Fruit fly (Drosophila melanogaster) whole organism, embryonic: ENCODE data around the gene CG33124.

ENCODE experiments used
- Adf1 ChIP-seq: fragments of 200-800 bp; sonication (Bioruptor generic); IDR thresholded peaks from 2 replicates; pipeline ENCODE4 v1.3.6; 2022; ENCODE audit warnings: missing biosample characterization, missing genetic modification characterization
- Atf6 ChIP-seq: fragments of 200-800 bp; sonication (Bioruptor generic); IDR thresholded peaks from 2 replicates; pipeline ENCODE4 v1.3.6; 2022; ENCODE audit warnings: missing biosample characterization, missing genetic modification characterization
- Bgb ChIP-seq: fragments of 200-800 bp; sonication (Bioruptor generic); IDR thresholded peaks from 2 replicates; pipeline ENCODE4 v1.3.6; 2022; ENCODE audit warnings: missing biosample characterization, missing genetic modification characterization; ENCODE audit not compliant: partially characterized antibody
- CG10543 ChIP-seq: fragments of 200-800 bp; sonication (Bioruptor generic); optimal IDR thresholded peaks from 3 replicates; lab custom pipeline; 2017; ENCODE audit warnings: missing biosample characterization, mild to moderate bottlenecking, missing genetic modification characterization, moderate library complexity
- CG10654 ChIP-seq: fragments of 200-800 bp; sonication (Bioruptor generic); optimal IDR thresholded peaks from 2 replicates; lab custom pipeline; 2016; ENCODE audit warnings: missing biosample characterization, missing genetic modification characterization
- CG11695 ChIP-seq: fragments of 200-800 bp; sonication (Bioruptor generic); IDR thresholded peaks from 3 replicates; pipeline ENCODE4 v1.3.6; 2022; ENCODE audit warnings: missing biosample characterization, missing genetic modification characterization
- CG15269 ChIP-seq: fragments of 200-800 bp; sonication (Bioruptor generic); optimal IDR thresholded peaks from 2 replicates; lab custom pipeline; 2018; ENCODE audit warnings: missing biosample characterization, mild to moderate bottlenecking, missing genetic modification characterization, moderate library complexity
- CG17359 ChIP-seq: fragments of 200-800 bp; sonication (Bioruptor generic); optimal IDR thresholded peaks from 3 replicates; lab custom pipeline; 2018; ENCODE audit warnings: missing biosample characterization, mild to moderate bottlenecking, missing genetic modification characterization, moderate library complexity
- CG17802 ChIP-seq: fragments of 200-800 bp; sonication (Bioruptor generic); optimal IDR thresholded peaks from 2 replicates; lab custom pipeline; 2018; ENCODE audit warnings: missing biosample characterization, mild to moderate bottlenecking, missing genetic modification characterization, moderate library complexity
- CG18262 ChIP-seq: fragments of 200-800 bp; optimal IDR thresholded peaks from 3 replicates; lab custom pipeline; 2019; ENCODE audit warnings: missing biosample characterization, mild to moderate bottlenecking, missing genetic modification characterization, moderate library complexity
- CG2129 ChIP-seq: fragments of 200-800 bp; sonication (Bioruptor generic); IDR thresholded peaks from 2 replicates; pipeline ENCODE4 v1.3.6; 2022; ENCODE audit warnings: missing biosample characterization, missing genetic modification characterization; ENCODE audit not compliant: partially characterized antibody
- CG2678 ChIP-seq: fragments of 200-800 bp; sonication (Bioruptor generic); optimal IDR thresholded peaks from 3 replicates; lab custom pipeline; 2019; ENCODE audit warnings: missing biosample characterization, mild to moderate bottlenecking, missing genetic modification characterization, moderate library complexity
- CG32772 ChIP-seq: fragments of 200-800 bp; sonication (Bioruptor generic); IDR thresholded peaks from 2 replicates; pipeline ENCODE4 v1.3.6; 2022; ENCODE audit warnings: missing biosample characterization, missing genetic modification characterization
- CG4282 ChIP-seq: fragments of 200-800 bp; sonication (Bioruptor generic); optimal IDR thresholded peaks from 2 replicates; lab custom pipeline; 2016; ENCODE audit warnings: missing biosample characterization, missing genetic modification characterization
- CG4424 ChIP-seq: fragments of 200-800 bp; sonication (Bioruptor generic); optimal IDR thresholded peaks from 3 replicates; lab custom pipeline; 2016; ENCODE audit warnings: missing biosample characterization, missing genetic modification characterization
- CG7786 ChIP-seq: fragments of 200-800 bp; sonication (Bioruptor generic); optimal IDR thresholded peaks from 2 replicates; lab custom pipeline; 2016; ENCODE audit warnings: missing biosample characterization, missing genetic modification characterization
- CG7963 ChIP-seq: fragments of 200-800 bp; sonication (Bioruptor generic); IDR thresholded peaks from 3 replicates; pipeline ENCODE4 v1.3.6; 2022; ENCODE audit warnings: missing biosample characterization, missing genetic modification characterization; ENCODE audit not compliant: partially characterized antibody
- CG8944 ChIP-seq: fragments of 200-800 bp; sonication (Bioruptor generic); optimal IDR thresholded peaks from 3 replicates; lab custom pipeline; 2016; ENCODE audit warnings: missing biosample characterization, missing genetic modification characterization
- Dfd ChIP-seq, 2 experiments: fragments of >200 bp; optimal IDR thresholded peaks; 2 replicates each; lab custom pipeline; 2017; ENCODE audit warnings: missing biosample characterization in 2 of 2, missing genetic modification characterization in 2 of 2
- Dip3 ChIP-seq: fragments of 200-800 bp; sonication (Bioruptor generic); optimal IDR thresholded peaks from 3 replicates; lab custom pipeline; 2016; ENCODE audit warnings: missing biosample characterization, missing genetic modification characterization
- MTF-1 ChIP-seq: fragments of 200-800 bp; sonication (Bioruptor generic); optimal IDR thresholded peaks from 2 replicates; lab custom pipeline; 2018; ENCODE audit warnings: missing biosample characterization, mild to moderate bottlenecking, missing genetic modification characterization, borderline replicate concordance
- Med ChIP-seq: fragments of 200-800 bp; sonication (Bioruptor generic); peaks from one replicate; lab custom pipeline; 2016; ENCODE audit warnings: missing biosample characterization, missing genetic modification characterization, mild to moderate bottlenecking, inconsistent platforms, moderate library complexity
- Mrtf ChIP-seq: fragments of 200-800 bp; sonication (Bioruptor generic); IDR thresholded peaks from 3 replicates; pipeline ENCODE4 v1.3.6; 2022; ENCODE audit warnings: missing biosample characterization, missing genetic modification characterization
- NC2β ChIP-seq: fragments of 200-800 bp; sonication (Bioruptor generic); optimal IDR thresholded peaks from 2 replicates; lab custom pipeline; 2016; ENCODE audit warnings: missing biosample characterization, missing genetic modification characterization
- NFAT ChIP-seq: fragments of 200-800 bp; sonication (Bioruptor generic); IDR thresholded peaks from 2 replicates; pipeline ENCODE4 v1.3.6; 2022; ENCODE audit warnings: missing biosample characterization, missing genetic modification characterization
- NfI ChIP-seq: fragments of 200-800 bp; sonication (Bioruptor generic); optimal IDR thresholded peaks from 3 replicates; lab custom pipeline; 2018; ENCODE audit warnings: missing biosample characterization, mild to moderate bottlenecking, missing genetic modification characterization, moderate library complexity
- Pdp1 ChIP-seq, 2 experiments: fragments of 200-800 bp; sonication (Bioruptor generic); optimal IDR thresholded peaks; 3 replicates each; lab custom pipeline; 2016; ENCODE audit warnings: missing biosample characterization in 2 of 2, missing genetic modification characterization in 2 of 2, mild to moderate bottlenecking in 1 of 2, moderate library complexity in 1 of 2
- Sox100B ChIP-seq: fragments of 200-800 bp; sonication (Bioruptor generic); optimal IDR thresholded peaks from 3 replicates; lab custom pipeline; 2018; ENCODE audit warnings: missing biosample characterization, mild to moderate bottlenecking, missing genetic modification characterization
- Sry-β ChIP-seq: fragments of 200-800 bp; sonication (Bioruptor generic); optimal IDR thresholded peaks from 2 replicates; lab custom pipeline; 2018; ENCODE audit warnings: missing biosample characterization, mild to moderate bottlenecking, missing genetic modification characterization, moderate library complexity
- YL-1 ChIP-seq: fragments of 200-800 bp; sonication (Bioruptor generic); optimal IDR thresholded peaks from 3 replicates; lab custom pipeline; 2017; ENCODE audit warnings: missing biosample characterization, mild to moderate bottlenecking, missing genetic modification characterization
- cas ChIP-seq: fragments of 200-800 bp; sonication (Bioruptor generic); IDR thresholded peaks from 2 replicates; pipeline ENCODE4 v1.3.6; 2022; ENCODE audit warnings: missing biosample characterization, missing genetic modification characterization
- chinmo ChIP-seq: fragments of 200-800 bp; sonication (Bioruptor generic); IDR thresholded peaks from 4 replicates; pipeline ENCODE4 v1.3.6; 2022; ENCODE audit warnings: missing biosample characterization, missing genetic modification characterization; ENCODE audit not compliant: partially characterized antibody
- corto ChIP-seq: fragments of 200-800 bp; sonication (Bioruptor generic); optimal IDR thresholded peaks from 2 replicates; lab custom pipeline; 2016; ENCODE audit warnings: missing biosample characterization, mild to moderate bottlenecking, missing genetic modification characterization, moderate library complexity
- disco-r ChIP-seq: fragments of 200-800 bp; sonication (Bioruptor generic); optimal IDR thresholded peaks from 2 replicates; lab custom pipeline; 2016; ENCODE audit warnings: missing biosample characterization, missing genetic modification characterization
- fru ChIP-seq: fragments of >200 bp; optimal IDR thresholded peaks from 2 replicates; lab custom pipeline; 2017
- grau ChIP-seq: fragments of 200-800 bp; optimal IDR thresholded peaks from 3 replicates; lab custom pipeline; 2019; ENCODE audit warnings: missing biosample characterization, mild to moderate bottlenecking, missing genetic modification characterization, moderate library complexity
- her ChIP-seq: fragments of 200-800 bp; sonication (Bioruptor generic); optimal IDR thresholded peaks from 2 replicates; lab custom pipeline; 2016; ENCODE audit warnings: missing biosample characterization, missing genetic modification characterization
- kah ChIP-seq: fragments of 200-800 bp; sonication (Bioruptor generic); optimal IDR thresholded peaks from 2 replicates; lab custom pipeline; 2018; ENCODE audit warnings: missing biosample characterization, mild to moderate bottlenecking, missing genetic modification characterization
- onecut ChIP-seq: fragments of 200-800 bp; sonication (Bioruptor generic); IDR thresholded peaks from 2 replicates; pipeline ENCODE4 v1.3.6; 2022; ENCODE audit warnings: missing biosample characterization, missing genetic modification characterization
- otp ChIP-seq: fragments of 200-800 bp; sonication (Bioruptor generic); IDR thresholded peaks from 3 replicates; pipeline ENCODE4, ENCODE4 v1.3.6; 2022; ENCODE audit warnings: missing biosample characterization, missing genetic modification characterization
- pnt ChIP-seq: fragments of 200-800 bp; sonication (Bioruptor generic); optimal IDR thresholded peaks from 3 replicates; lab custom pipeline; 2016; ENCODE audit warnings: missing biosample characterization, missing genetic modification characterization
- prd ChIP-seq, 3 experiments: fragments of >200 bp in 2 of 3; fragments of 200-800 bp in 1 of 3; sonication (Bioruptor generic) in 1 of 3; optimal IDR thresholded peaks in 2 of 3; IDR thresholded peaks in 1 of 3; 2 replicates in 2 of 3; 3 replicates in 1 of 3; pipeline versions ENCODE4 v1.3.6 to Lab custom; 2017 to 2022; ENCODE audit warnings: missing biosample characterization in 1 of 3, missing genetic modification characterization in 1 of 3
- sim ChIP-seq: fragments of 200-800 bp; sonication (Bioruptor generic); IDR thresholded peaks from 2 replicates; pipeline ENCODE4 v1.3.6; 2022; ENCODE audit warnings: missing biosample characterization, missing genetic modification characterization
- so ChIP-seq: fragments of 200-800 bp; sonication (Bioruptor generic); IDR thresholded peaks from 3 replicates; pipeline ENCODE4 v1.3.6; 2022; ENCODE audit warnings: missing biosample characterization, missing genetic modification characterization
- stc ChIP-seq: fragments of 200-800 bp; sonication (Bioruptor generic); IDR thresholded peaks from 2 replicates; pipeline ENCODE4 v1.3.6; 2022; ENCODE audit warnings: missing biosample characterization, missing genetic modification characterization
- tna ChIP-seq: fragments of 200-800 bp; sonication (Bioruptor generic); IDR thresholded peaks from 2 replicates; pipeline ENCODE4 v1.3.6; 2022; ENCODE audit warnings: missing biosample characterization, missing genetic modification characterization; ENCODE audit not compliant: partially characterized antibody
- trem ChIP-seq: fragments of 200-800 bp; optimal IDR thresholded peaks from 3 replicates; lab custom pipeline; 2019; ENCODE audit warnings: missing biosample characterization, mild to moderate bottlenecking, missing genetic modification characterization, moderate library complexity
- tx ChIP-seq: fragments of 200-800 bp; sonication (Bioruptor generic); optimal IDR thresholded peaks from 2 replicates; lab custom pipeline; 2016; ENCODE audit warnings: missing biosample characterization, missing genetic modification characterization
- vnd ChIP-seq: fragments of 200-800 bp; sonication (Bioruptor generic); IDR thresholded peaks from 3 replicates; pipeline ENCODE4 v1.3.6; 2022; ENCODE audit warnings: missing biosample characterization, missing genetic modification characterization; ENCODE audit not compliant: partially characterized antibody
- vvl ChIP-seq: fragments of 200-800 bp; sonication (Bioruptor generic); IDR thresholded peaks from 2 replicates; pipeline ENCODE4 v1.3.6; 2022; ENCODE audit warnings: missing biosample characterization, missing genetic modification characterization

Gene CG33124

dm6 chr2L:2180120-2180539, 28.8 kb downstream of the CG33124 start (continued):
- TF ChIP-seq Dfd (GFP tag; optimal IDR thresholded peaks at IDR 0.05; lab: Kevin White, UChicago) (no peak), Mrtf (GFP tag; lab: Robert Waterston, UW) (peak; percentile 87), Med (peak; percentile 97), MTF-1 (GFP tag; lab: Kevin White, UChicago) (peak; percentile 84), her (peak; percentile 54), CG10654 (GFP tag; lab: Kevin White, UChicago) (peak; percentile 83), stc (peak; percentile 91), so (GFP tag; lab: Robert Waterston, UW) (peak; percentile 90), CG8944 (peak; percentile 57), CG7963 (GFP tag; lab: Robert Waterston, UW) (no peak), otp (GFP tag; lab: Robert Waterston, UW) (peak; percentile 92), CG17802 (tag; lab: Kevin White, UChicago) (peak; percentile 75), corto (GFP tag; lab: Kevin White, UChicago) (no peak), tna (GFP tag; lab: Robert Waterston, UW) (no peak), prd (optimal IDR thresholded peaks at IDR 0.05; lab: Kevin White, UChicago) (no peak), prd (GFP tag; IDR thresholded peaks at IDR 0.05; lab: Robert Waterston, UW) (peak; percentile 93), Pdp1 (GFP tag; optimal IDR thresholded peaks at IDR 0.05; lab: Kevin White, UChicago) (peak; percentile 78 to 83), trem (tag; lab: Kevin White, UChicago) (peak; percentile 91), NFAT (GFP tag; lab: Robert Waterston, UW) (peak; percentile 61), onecut (GFP tag; lab: Robert Waterston, UW) (peak; percentile 83), Adf1 (GFP tag; lab: Robert Waterston, UW) (peak; percentile 48), YL-1 (GFP tag; lab: Kevin White, UChicago) (peak; percentile 27), CG2129 (GFP tag; lab: Robert Waterston, UW) (no peak), NfI (GFP tag; lab: Kevin White, UChicago) (peak; percentile 79), vvl (GFP tag; lab: Robert Waterston, UW) (peak; percentile 96), chinmo (GFP tag; lab: Robert Waterston, UW) (peak; percentile 51; the same call in 1 of the 4 replicates), Sox100B (GFP tag; lab: Kevin White, UChicago) (peak; percentile 89), CG4424 (peak; percentile 88), CG17359 (peak; percentile 96), grau (tag; lab: Kevin White, UChicago) (peak; percentile 90), Bgb (GFP tag; lab: Robert Waterston, UW) (no peak), CG18262 (tag; lab: Kevin White, UChicago) (peak; percentile 93), Dip3 (GFP tag; lab: Kevin White, UChicago) (peak; percentile 66), CG2678 (peak; percentile 93), disco-r (peak; percentile 34), CG4282 (GFP tag; lab: Kevin White, UChicago) (no peak), pnt (GFP tag; lab: Kevin White, UChicago) (peak; percentile 74), tx (GFP tag; lab: Kevin White, UChicago) (peak; percentile 60), CG32772 (GFP tag; lab: Robert Waterston, UW) (peak; percentile 90), CG11695 (GFP tag; lab: Robert Waterston, UW) (peak; percentile 89), sim (peak; percentile 76), CG7786 (peak; percentile 64), CG15269 (peak; percentile 91), fru (lab: Kevin White, UChicago) (no peak), kah (peak; percentile 87), Atf6 (GFP tag; lab: Robert Waterston, UW) (peak; percentile 87), vnd (no peak), NC2β (GFP tag; lab: Kevin White, UChicago) (peak; percentile 79), Sry-β (peak; percentile 18), cas (GFP tag; lab: Robert Waterston, UW) (peak; percentile 37; the same call in 1 of the 2 replicates), CG10543 (GFP tag; lab: Kevin White, UChicago) (peak; percentile 10)
